Fruit fly (Drosophila melanogaster): ENCODE data around the gene Zyx.

The Zyx gene

DNA sequence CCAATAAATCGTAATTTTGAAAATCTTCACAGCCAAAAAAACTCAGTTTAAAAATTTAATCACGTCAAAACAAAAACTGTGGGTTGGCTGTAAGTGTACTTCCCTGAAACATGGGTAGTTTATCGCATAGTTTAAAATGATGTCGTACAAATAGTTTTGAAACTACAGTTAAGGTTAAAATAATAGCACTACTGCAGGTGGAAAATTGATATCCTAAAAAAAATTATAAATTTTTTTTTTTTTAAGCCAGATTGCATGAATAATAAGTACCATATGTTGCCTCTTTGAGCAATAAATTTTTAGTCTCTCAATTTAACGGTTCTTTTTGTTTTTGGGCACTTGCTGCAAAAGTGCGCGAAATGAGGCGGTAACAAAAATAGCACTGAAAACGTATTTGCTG lies 39.7 kb downstream of the Zyx start:
- TF ChIP-seq h (optimal IDR thresholded peaks at IDR 0.05) (no peak), insv (optimal IDR thresholded peaks at IDR 0.05) (no peak), ttk (optimal IDR thresholded peaks at IDR 0.05) (no peak), Myc (optimal IDR thresholded peaks at IDR 0.05) (no peak), Sin3A (optimal IDR thresholded peaks at IDR 0.05) (no peak), psq (optimal IDR thresholded peaks at IDR 0.05) (no peak)

- TF ChIP-seq psq (optimal IDR thresholded peaks at IDR 0.05) (no peak), ttk (optimal IDR thresholded peaks at IDR 0.05) (no peak), insv (optimal IDR thresholded peaks at IDR 0.05) (no peak), h (optimal IDR thresholded peaks at IDR 0.05) (no peak), Myc (optimal IDR thresholded peaks at IDR 0.05) (no peak), Sin3A (optimal IDR thresholded peaks at IDR 0.05) (no peak)
These were observed 56.4 kb downstream of the Zyx start for dm6 chr4:1008444-1008843.
